Worm (Caenorhabditis elegans) whole organism, late embryonic: Measurements from ENCODE around the gene lin-31.

ENCODE experiments used
- Y22D7AL.16 ChIP-seq: sonication (generic microtip); optimal IDR thresholded peaks from 2 replicates; lab custom pipeline; 2016; ENCODE audit warnings: missing genetic modification characterization, missing compliant biosample characterization
- ceh-31 ChIP-seq: sonication (generic microtip); optimal IDR thresholded peaks from 2 replicates; lab custom pipeline; 2016; ENCODE audit warnings: missing genetic modification characterization, missing compliant biosample characterization
- elt-2 ChIP-seq: sonication (generic microtip); optimal IDR thresholded peaks from 2 replicates; lab custom pipeline; 2016; ENCODE audit warnings: missing genetic modification reagents, missing genetic modification characterization, missing compliant biosample characterization
- fkh-10 ChIP-seq: fragments of 150-350 bp; optimal IDR thresholded peaks from 2 replicates; lab custom pipeline; 2014; ENCODE audit warnings: missing biosample characterization, missing genetic modification reagents, missing genetic modification characterization
- pha-4 ChIP-seq: fragments of 150-350 bp; optimal IDR thresholded peaks from 2 replicates; lab custom pipeline; 2018; ENCODE audit warnings: missing biosample characterization, missing genetic modification reagents, missing genetic modification characterization

- TF ChIP-seq elt-2 (tag; lab: Kevin White, UChicago) (no peak), fkh-10 (no peak), pha-4 (tag; lab: Kevin White, UChicago) (no peak), Y22D7AL.16 (tag; lab: Kevin White, UChicago) (no peak), ceh-31 (tag; lab: Kevin White, UChicago) (no peak)
Observed at ce11 chrII:3982313-3982712, at the start of gene lin-31.
